Fruit fly (Drosophila melanogaster) whole organism, larva: ENCODE results near the gene Hou.

ENCODE experiments used
- noc ChIP-seq: fragments of 200-800 bp; sonication (Bioruptor generic); optimal IDR thresholded peaks from 3 replicates; lab custom pipeline; 2019; ENCODE audit warnings: missing biosample characterization, mild to moderate bottlenecking, missing genetic modification characterization, moderate library complexity

Hou gene

dm6 chrX:18669811-18670477, 19.7 kb upstream of the Hou start:
- no peak for TF ChIP-seq noc (tag; lab: Kevin White, UChicago)

dm6 chrX:18668293-18668692, 18.0 kb upstream of the Hou start:
- no peak for TF ChIP-seq noc (tag; lab: Kevin White, UChicago)

- TF ChIP-seq noc (tag; lab: Kevin White, UChicago): no peak
These were observed 15.5 kb upstream of the Hou start for dm6 chrX:18665715-18666267.

- no peak for TF ChIP-seq noc (tag; lab: Kevin White, UChicago)
These were observed 13.1 kb upstream of the Hou start for dm6 chrX:18663362-18663761.

dm6 chrX:18662053-18662452, 11.8 kb upstream of the Hou start, which contains the start of gene CG6696:
Gene CG6696 (minus strand): TSS chrX:18662153.
- no peak for TF ChIP-seq noc (tag; lab: Kevin White, UChicago)

- TF ChIP-seq noc (tag; lab: Kevin White, UChicago): peak; percentile 17
These were observed 7.3 kb upstream of the Hou start, which contains the start of gene fu for dm6 chrX:18657502-18657947. Gene fu (plus strand): TSS chrX:18657755.

- no peak for TF ChIP-seq noc (tag; lab: Kevin White, UChicago)
These were observed 6.8 kb upstream of the Hou start, which contains the start of gene CG6659 for dm6 chrX:18657012-18657411. Gene CG6659 (minus strand): TSS chrX:18657286.

dm6 chrX:18652879-18653278, 2.6 kb upstream of the Hou start, which contains the start of gene Ing3:
Gene Ing3 (minus strand): TSS chrX:18653091.
- TF ChIP-seq noc (tag; lab: Kevin White, UChicago): no peak

DNA sequence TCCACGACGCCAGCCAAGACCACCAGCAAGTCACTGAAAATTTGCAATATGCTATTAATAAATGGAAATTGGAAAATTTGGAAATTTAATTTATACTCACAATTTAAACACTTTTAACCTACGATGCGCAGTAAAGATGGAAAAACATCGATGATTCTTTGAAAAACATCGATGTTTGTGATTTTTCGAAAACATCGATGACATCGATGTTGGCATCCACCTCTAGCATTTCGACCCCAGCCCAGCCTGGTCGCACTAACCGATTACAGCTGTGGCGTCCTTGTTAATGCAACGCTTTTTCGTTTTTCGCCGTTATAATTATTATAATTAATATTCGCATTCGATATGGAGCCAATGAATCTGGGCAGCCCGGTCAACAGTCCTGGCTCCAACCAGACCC, 2.3 kb downstream of the Hou start, which contains the start of gene Nup35:
TSS of gene Nup35 (plus strand) at position 222 of the 400 bp plus-strand sequence.
- TF ChIP-seq noc (tag; lab: Kevin White, UChicago): no peak

- no peak for TF ChIP-seq noc (tag; lab: Kevin White, UChicago)
These were observed 3.2 kb downstream of the Hou start, which contains the start of gene Rip11 for dm6 chrX:18646855-18647699. Gene Rip11 (minus strand): TSS chrX:18647648.

- TF ChIP-seq noc (tag; lab: Kevin White, UChicago): peak; percentile 54
These were observed 4.5 kb downstream of the Hou start for dm6 chrX:18645720-18646213.

- peak; percentile 92 for TF ChIP-seq noc (tag; lab: Kevin White, UChicago)
These were observed 5.4 kb downstream of the Hou start for dm6 chrX:18644890-18645289.

DNA sequence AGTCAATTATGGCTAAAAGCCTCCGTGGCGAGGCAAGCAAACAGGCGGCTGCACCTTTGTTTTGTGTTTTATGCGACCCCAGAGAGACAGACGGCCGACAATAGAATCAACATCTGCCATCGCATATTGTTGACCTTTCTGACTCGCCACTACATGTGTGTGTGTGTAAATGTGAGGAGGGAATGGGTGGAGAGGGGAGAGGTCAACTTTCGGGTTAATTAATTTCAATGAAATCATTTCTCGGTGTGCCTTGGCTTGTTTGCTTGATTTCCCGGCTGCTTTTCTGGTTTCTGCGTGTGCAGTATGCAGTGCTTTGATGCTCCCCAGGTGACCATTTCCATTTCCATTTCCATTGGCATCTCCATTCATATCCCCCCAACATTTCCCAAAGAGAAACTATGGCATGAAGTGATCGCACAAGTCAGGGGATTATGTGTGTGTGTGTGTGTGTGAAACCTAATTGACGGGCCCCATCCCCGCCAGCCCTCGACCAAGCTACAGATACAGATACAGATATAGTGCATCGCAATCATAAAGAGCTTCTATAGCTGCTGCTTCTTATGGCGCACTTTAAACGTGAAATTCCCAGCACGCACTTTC, 7.1 kb downstream of the Hou start:
- TF ChIP-seq noc (tag; lab: Kevin White, UChicago): no peak

- TF ChIP-seq noc (tag; lab: Kevin White, UChicago): no peak
These were observed 13.8 kb downstream of the Hou start for dm6 chrX:18636275-18636947.

dm6 chrX:18635118-18635552, 15.1 kb downstream of the Hou start:
- no peak for TF ChIP-seq noc (tag; lab: Kevin White, UChicago)
